Fruit fly (Drosophila melanogaster) whole organism, wandering third instar larva: Measurements from ENCODE around the gene Col4a1.
A peak's percentile ranks its signal among the peaks of the same experiment; 100 is the strongest.

ENCODE experiments used
- Abd-B ChIP-seq: fragments of >200 bp; optimal IDR thresholded peaks from 2 replicates; lab custom pipeline; 2017; ENCODE audit warnings: missing biosample characterization, missing genetic modification characterization
- CG32264 ChIP-seq: fragments of 200-800 bp; sonication (Bioruptor generic); optimal IDR thresholded peaks from 2 replicates; lab custom pipeline; 2016; ENCODE audit warnings: missing biosample characterization, missing genetic modification characterization
- CG9705 ChIP-seq: fragments of 200-800 bp; sonication (Bioruptor generic); optimal IDR thresholded peaks from 2 replicates; lab custom pipeline; 2018; ENCODE audit warnings: missing biosample characterization, mild to moderate bottlenecking, missing genetic modification characterization
- CrebA ChIP-seq: fragments of 200-800 bp; sonication (Bioruptor generic); optimal IDR thresholded peaks from 2 replicates; lab custom pipeline; 2016; ENCODE audit warnings: missing biosample characterization, mild to moderate bottlenecking, missing genetic modification characterization, borderline replicate concordance
- Dfd ChIP-seq: fragments of >200 bp; optimal IDR thresholded peaks from 2 replicates; lab custom pipeline; 2017; ENCODE audit warnings: missing biosample characterization, missing genetic modification characterization
- Dif ChIP-seq: fragments of 200-275, 200-300 bp; sonication (Bioruptor generic); optimal IDR thresholded peaks from 2 replicates; lab custom pipeline; 2018; ENCODE audit warnings: missing biosample characterization, missing genetic modification characterization; ENCODE audit not compliant: partially characterized antibody
- GATAd ChIP-seq: sonication (Bioruptor generic); optimal IDR thresholded peaks from 2 replicates; lab custom pipeline; 2016; ENCODE audit warnings: missing biosample characterization, missing genetic modification characterization
- HLH106 ChIP-seq: fragments of 200-800 bp; optimal IDR thresholded peaks from 3 replicates; lab custom pipeline; 2019; ENCODE audit warnings: missing biosample characterization, mild to moderate bottlenecking, missing genetic modification characterization, moderate library complexity
- Hnf4 ChIP-seq: fragments of 200-800 bp; sonication (Bioruptor generic); optimal IDR thresholded peaks from 2 replicates; lab custom pipeline; 2016; ENCODE audit warnings: missing biosample characterization, mild to moderate bottlenecking, missing genetic modification characterization
- Hr78 ChIP-seq: fragments of >200 bp; optimal IDR thresholded peaks from 2 replicates; lab custom pipeline; 2017; ENCODE audit warnings: missing biosample characterization, missing genetic modification characterization
- Hr83 ChIP-seq: fragments of 200-300 bp; sonication (Bioruptor generic); optimal IDR thresholded peaks from 2 replicates; lab custom pipeline; 2016; ENCODE audit warnings: missing biosample characterization, mild to moderate bottlenecking, missing genetic modification characterization, moderate library complexity; ENCODE audit not compliant: poor library complexity, severe bottlenecking
- Jra ChIP-seq: sonication (Bioruptor generic); optimal IDR thresholded peaks from 2 replicates; lab custom pipeline; 2016; ENCODE audit warnings: missing biosample characterization, missing genetic modification characterization
- Mio ChIP-seq: sonication (Bioruptor generic); optimal IDR thresholded peaks from 2 replicates; lab custom pipeline; 2016; ENCODE audit warnings: missing biosample characterization, missing genetic modification characterization
- Myc ChIP-seq: fragments of >200 bp; optimal IDR thresholded peaks from 2 replicates; lab custom pipeline; 2017
- N ChIP-seq: fragments of >200 bp; optimal IDR thresholded peaks from 2 replicates; lab custom pipeline; 2018; ENCODE audit warnings: missing biosample characterization, missing external identifiers, missing genetic modification characterization
- OdsH ChIP-seq: fragments of 200-800 bp; sonication (Bioruptor generic); optimal IDR thresholded peaks from 2 replicates; lab custom pipeline; 2016; ENCODE audit warnings: missing biosample characterization, mild to moderate bottlenecking, missing genetic modification characterization
- Rel ChIP-seq, 2 experiments: fragments of 200-800 bp; sonication (Bioruptor generic) in 1 of 2; optimal IDR thresholded peaks; 2 replicates in 1 of 2; 3 replicates in 1 of 2; lab custom pipeline; 2016 to 2019; ENCODE audit warnings: mild to moderate bottlenecking in 2 of 2, missing biosample characterization in 2 of 2, missing genetic modification characterization in 2 of 2, moderate library complexity in 1 of 2
- Sp1 ChIP-seq: fragments of 200-800 bp; sonication (Bioruptor generic); optimal IDR thresholded peaks from 3 replicates; lab custom pipeline; 2019; ENCODE audit warnings: missing biosample characterization, mild to moderate bottlenecking, missing genetic modification characterization, moderate library complexity
- Vsx2 ChIP-seq: fragments of 200-300, 225-300 bp; sonication (Bioruptor generic); optimal IDR thresholded peaks from 2 replicates; lab custom pipeline; 2018; ENCODE audit warnings: missing biosample characterization, missing genetic modification characterization; ENCODE audit not compliant: partially characterized antibody
- br ChIP-seq: fragments of 200-800 bp; sonication (Bioruptor generic); optimal IDR thresholded peaks from 2 replicates; lab custom pipeline; 2016; ENCODE audit warnings: missing biosample characterization, missing genetic modification characterization
- brk ChIP-seq: fragments of 200-800 bp; sonication (Bioruptor generic); optimal IDR thresholded peaks from 2 replicates; lab custom pipeline; 2016; ENCODE audit warnings: missing biosample characterization, mild to moderate bottlenecking, missing genetic modification characterization
- dl ChIP-seq, 2 experiments: fragments of 175-275, 200-275 bp in 1 of 2; fragments of 200-275 bp in 1 of 2; sonication (Bioruptor generic); optimal IDR thresholded peaks; lab custom pipeline; 2018; ENCODE audit warnings: mild to moderate bottlenecking in 2 of 2, missing biosample characterization in 2 of 2, missing genetic modification characterization in 2 of 2, moderate library complexity in 2 of 2; ENCODE audit not compliant: partially characterized antibody in 2 of 2, insufficient read depth in 1 of 2
- dmrt93B ChIP-seq: fragments of 200-800 bp; sonication (Bioruptor generic); optimal IDR thresholded peaks from 2 replicates; lab custom pipeline; 2018; ENCODE audit warnings: missing biosample characterization, mild to moderate bottlenecking, missing genetic modification characterization
- dsf ChIP-seq: sonication (Bioruptor generic); optimal IDR thresholded peaks from 2 replicates; lab custom pipeline; 2016; ENCODE audit warnings: missing biosample characterization, missing genetic modification characterization, borderline replicate concordance
- ey ChIP-seq: fragments of 200-800 bp; sonication (Bioruptor generic); optimal IDR thresholded peaks from 2 replicates; lab custom pipeline; 2016; ENCODE audit warnings: missing biosample characterization, missing genetic modification characterization
- foxo ChIP-seq, 2 experiments: fragments of 200-800 bp; sonication (Bioruptor generic); optimal IDR thresholded peaks; 2 replicates in 1 of 2; 3 replicates in 1 of 2; lab custom pipeline; 2016 to 2017; ENCODE audit warnings: missing biosample characterization in 2 of 2, missing genetic modification characterization in 2 of 2
- fru ChIP-seq: fragments of 200-800 bp; sonication (Bioruptor generic); optimal IDR thresholded peaks from 3 replicates; lab custom pipeline; 2016; ENCODE audit warnings: missing biosample characterization, mild to moderate bottlenecking, missing genetic modification characterization
- h ChIP-seq: fragments of 200-800 bp; sonication (Bioruptor generic); optimal IDR thresholded peaks from 3 replicates; lab custom pipeline; 2016; ENCODE audit warnings: missing biosample characterization, mild to moderate bottlenecking, missing genetic modification characterization
- jim ChIP-seq: fragments of 175-275, 200-325 bp; sonication (Bioruptor generic); optimal IDR thresholded peaks from 2 replicates; lab custom pipeline; 2016; ENCODE audit warnings: missing biosample characterization, mild to moderate bottlenecking, missing genetic modification characterization
- lola ChIP-seq: fragments of >200 bp; optimal IDR thresholded peaks from 2 replicates; lab custom pipeline; 2017; ENCODE audit warnings: missing biosample characterization, missing genetic modification characterization
- pan ChIP-seq: fragments of >200 bp; optimal IDR thresholded peaks from 2 replicates; lab custom pipeline; 2017
- psq ChIP-seq: fragments of 200-800 bp; sonication (Bioruptor generic); optimal IDR thresholded peaks from 3 replicates; lab custom pipeline; 2017; ENCODE audit warnings: missing biosample characterization, mild to moderate bottlenecking, missing genetic modification characterization, moderate library complexity
- rgr ChIP-seq: fragments of 200-800 bp; sonication (Bioruptor generic); optimal IDR thresholded peaks from 3 replicates; lab custom pipeline; 2016; ENCODE audit warnings: missing biosample characterization, mild to moderate bottlenecking, missing genetic modification characterization
- sage ChIP-seq: fragments of 200-800 bp; sonication (Bioruptor generic); optimal IDR thresholded peaks from 2 replicates; lab custom pipeline; 2016; ENCODE audit warnings: missing biosample characterization, mild to moderate bottlenecking, missing genetic modification characterization
- sv ChIP-seq: fragments of 200-800 bp; sonication (Bioruptor generic); optimal IDR thresholded peaks from 3 replicates; lab custom pipeline; 2016; ENCODE audit warnings: missing biosample characterization, missing genetic modification characterization
- tai ChIP-seq: sonication (Bioruptor generic); optimal IDR thresholded peaks from 2 replicates; lab custom pipeline; 2016; ENCODE audit warnings: missing biosample characterization, missing genetic modification characterization
- usp ChIP-seq: fragments of >200 bp; optimal IDR thresholded peaks from 2 replicates; lab custom pipeline; 2017; ENCODE audit warnings: missing biosample characterization, missing genetic modification characterization
- woc ChIP-seq: sonication (Bioruptor generic); optimal IDR thresholded peaks from 2 replicates; lab custom pipeline; 2016; ENCODE audit warnings: missing biosample characterization, mild to moderate bottlenecking, missing genetic modification characterization

Gene Col4a1

DNA sequence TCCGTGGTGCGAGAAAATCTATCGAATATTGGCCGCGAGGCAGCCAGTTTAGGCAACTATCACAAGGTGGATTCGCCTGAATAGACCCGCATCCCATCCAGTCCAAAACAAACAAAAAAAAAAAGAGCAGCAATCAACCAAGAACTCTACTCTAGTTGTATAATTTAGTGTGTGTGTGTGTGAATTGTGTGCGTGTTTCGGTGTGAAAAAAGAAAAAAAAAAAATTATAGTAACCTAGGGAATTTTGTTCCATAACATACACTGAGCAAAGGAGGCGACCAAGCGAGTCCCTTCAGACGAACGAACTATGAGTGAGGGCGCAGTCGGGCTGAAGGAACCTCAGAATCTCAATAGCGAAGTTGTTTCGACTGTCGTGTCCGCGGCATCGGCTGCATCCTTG lies 16.9 kb downstream of the Col4a1 start:
- no peak for TF ChIP-seq Abd-B (GFP tag; lab: Kevin White, UChicago)
- no peak for TF ChIP-seq ey

DNA sequence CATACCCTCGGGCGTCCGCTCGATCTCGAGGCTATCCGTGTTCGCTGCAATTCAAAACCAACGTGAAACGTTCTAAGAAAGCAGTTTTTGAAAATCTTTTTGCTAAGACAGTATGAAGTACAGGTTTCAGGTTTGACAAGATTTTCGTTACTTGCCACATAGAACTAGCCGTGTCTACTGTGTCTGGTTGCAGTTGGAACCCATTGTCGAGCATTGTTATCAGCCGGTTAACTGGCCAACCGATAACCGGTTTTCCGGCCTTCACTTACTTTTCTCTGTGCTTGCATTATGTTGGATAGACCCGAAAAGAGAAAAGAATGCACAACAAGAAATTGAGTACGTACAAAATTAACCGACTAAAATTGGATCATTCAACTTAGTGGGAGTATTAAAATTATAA lies 20.6 kb downstream of the Col4a1 start:
- no peak for TF ChIP-seq usp (GFP tag; lab: Kevin White, UChicago)
- TF ChIP-seq woc (GFP tag; lab: Kevin White, UChicago) = no peak
- TF ChIP-seq brk = no peak
- TF ChIP-seq psq (GFP tag; lab: Kevin White, UChicago) = no peak
- no peak for TF ChIP-seq Hr83 (GFP tag; lab: Kevin White, UChicago)
- no peak for TF ChIP-seq Mio (GFP tag; lab: Kevin White, UChicago)
- no peak for TF ChIP-seq br (GFP tag; lab: Kevin White, UChicago)
- no peak for TF ChIP-seq GATAd
- TF ChIP-seq pan (lab: Kevin White, UChicago) = no peak
- no peak for TF ChIP-seq OdsH (GFP tag; lab: Kevin White, UChicago)
- TF ChIP-seq CG9705 = no peak

DNA sequence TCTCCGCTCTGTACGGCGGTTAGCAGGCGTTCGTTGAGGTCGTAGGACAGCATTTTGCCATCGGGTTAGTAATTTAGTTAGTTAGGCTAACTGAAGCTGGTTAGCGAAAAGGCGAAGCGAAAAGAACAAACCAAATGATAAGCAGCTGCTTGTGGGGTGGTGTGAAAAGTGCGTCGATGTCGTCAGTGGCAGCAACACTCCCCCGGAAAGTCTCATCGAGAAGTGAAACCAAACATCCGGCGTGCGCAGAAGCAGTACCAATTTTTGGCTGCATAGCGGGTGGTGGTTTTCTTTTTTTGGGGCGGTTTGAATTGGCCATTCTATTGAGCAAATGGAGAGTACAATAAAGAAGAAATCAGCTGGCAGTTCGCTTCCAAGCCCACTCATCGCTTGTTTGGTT lies 21.4 kb downstream of the Col4a1 start, which contains the start of gene CG9121:
Gene CG9121, minus strand, starts transcription at position 238 of the 400 bp plus-strand sequence.
- TF ChIP-seq jim (no peak), tai (GFP tag; lab: Kevin White, UChicago) (no peak), Rel (GFP tag; optimal IDR thresholded peaks at IDR 0.05; lab: Kevin White, UChicago) (no peak), Rel (tag; optimal IDR thresholded peaks at IDR 0.05; lab: Kevin White, UChicago) (no peak), Vsx2 (no peak), rgr (GFP tag; lab: Kevin White, UChicago) (no peak), CrebA (GFP tag; lab: Kevin White, UChicago) (no peak), psq (GFP tag; lab: Kevin White, UChicago) (no peak), Sp1 (GFP tag; lab: Kevin White, UChicago) (no peak), Hnf4 (GFP tag; lab: Kevin White, UChicago) (no peak), Dif (GFP tag; lab: Kevin White, UChicago) (no peak), foxo (GFP tag; optimal IDR thresholded peaks at IDR 0.05; lab: Kevin White, UChicago) (no peak), ey (no peak), sage (GFP tag; lab: Kevin White, UChicago) (no peak), Dfd (GFP tag; lab: Kevin White, UChicago) (no peak), pan (lab: Kevin White, UChicago) (no peak), CG32264 (GFP tag; lab: Kevin White, UChicago) (no peak), Mio (GFP tag; lab: Kevin White, UChicago) (no peak)

DNA sequence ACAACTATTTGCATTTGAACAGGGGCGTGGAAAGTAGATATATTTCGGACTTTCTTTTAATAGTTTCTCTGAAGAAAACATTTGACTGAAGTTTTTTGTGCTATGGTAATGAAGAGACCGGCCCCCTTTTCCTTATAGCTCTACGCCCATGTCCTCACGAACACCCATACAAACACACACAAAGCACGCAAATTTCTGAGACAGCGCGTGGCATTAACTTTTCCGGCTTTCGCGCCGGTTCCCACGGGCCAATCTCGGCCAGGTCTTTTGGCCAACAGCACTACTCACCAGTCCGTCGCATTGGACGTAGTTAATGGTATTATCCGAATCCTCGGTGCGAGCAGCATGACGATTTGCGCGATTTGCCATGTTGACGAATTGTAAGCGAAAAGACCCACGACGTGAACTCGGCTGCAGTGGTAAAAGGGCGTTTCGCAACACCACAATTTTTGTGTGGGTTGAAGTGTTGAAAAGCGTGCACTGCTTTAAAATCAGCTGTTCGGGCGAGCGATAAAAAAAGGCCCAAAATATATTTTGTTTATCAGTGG lies 23.0 kb downstream of the Col4a1 start, which contains the start of gene senju:
Gene senju, plus strand, starts transcription at position 477 of the 548 bp plus-strand sequence.
- TF ChIP-seq CrebA (GFP tag; lab: Kevin White, UChicago) (no peak), CG9705 (peak; percentile 67), pan (lab: Kevin White, UChicago) (no peak), ey (peak; percentile 92), br (GFP tag; lab: Kevin White, UChicago) (peak; percentile 93), Abd-B (GFP tag; lab: Kevin White, UChicago) (no peak), h (GFP tag; lab: Kevin White, UChicago) (peak; percentile 93), dl (GFP tag; optimal IDR thresholded peaks at IDR 0.05; lab: Kevin White, UChicago; ENCODE audit: insufficient read depth in 1 of 2, partially characterized antibody in 2 of 2) (no peak), rgr (GFP tag; lab: Kevin White, UChicago) (peak; percentile 90), brk (no peak), Jra (peak; percentile 91), jim (peak; percentile 43), Hr83 (GFP tag; lab: Kevin White, UChicago) (peak; percentile 95), Hnf4 (GFP tag; lab: Kevin White, UChicago) (peak; percentile 91), Dfd (GFP tag; lab: Kevin White, UChicago) (no peak), Hr78 (no peak), dmrt93B (GFP tag; lab: Kevin White, UChicago) (peak; percentile 57), sv (GFP tag; lab: Kevin White, UChicago) (peak; percentile 75), tai (GFP tag; lab: Kevin White, UChicago) (no peak), sage (GFP tag; lab: Kevin White, UChicago) (no peak), N (GFP tag; lab: Kevin White, UChicago) (no peak), fru (GFP tag; lab: Kevin White, UChicago) (peak; percentile 90), foxo (GFP tag; optimal IDR thresholded peaks at IDR 0.05; lab: Kevin White, UChicago) (peak in 1 of 2 experiments; percentile 92), CG32264 (GFP tag; lab: Kevin White, UChicago) (peak; percentile 25), Dif (GFP tag; lab: Kevin White, UChicago) (no peak), Vsx2 (no peak), HLH106 (peak; percentile 59), GATAd (no peak), Mio (GFP tag; lab: Kevin White, UChicago) (peak; percentile 53), dsf (peak; percentile 73), Myc (peak; percentile 57), OdsH (GFP tag; lab: Kevin White, UChicago) (peak; percentile 89), Sp1 (GFP tag; lab: Kevin White, UChicago) (peak; percentile 79), woc (GFP tag; lab: Kevin White, UChicago) (no peak), usp (GFP tag; lab: Kevin White, UChicago) (no peak), psq (GFP tag; lab: Kevin White, UChicago) (peak; percentile 82), lola (GFP tag; lab: Kevin White, UChicago) (no peak), Rel (GFP tag; optimal IDR thresholded peaks at IDR 0.05; lab: Kevin White, UChicago) (no peak), Rel (tag; optimal IDR thresholded peaks at IDR 0.05; lab: Kevin White, UChicago) (peak; percentile 98)
